Worm (Caenorhabditis elegans) whole organism, L4/young adult: Measurements from ENCODE around the gene ssna-1.

Experiments used
- W03F9.2 ChIP-seq: fragments of 150-350 bp; optimal IDR thresholded peaks from 2 replicates; lab custom pipeline; 2014; ENCODE audit warnings: missing biosample characterization, missing genetic modification characterization
- dao-5 ChIP-seq: sonication (generic microtip); optimal IDR thresholded peaks from 2 replicates; lab custom pipeline; 2016; ENCODE audit warnings: missing genotype, missing genetic modification characterization, moderate library complexity, missing compliant biosample characterization
- him-1 ChIP-seq: sonication (generic microtip); optimal IDR thresholded peaks from 2 replicates; lab custom pipeline; 2016; ENCODE audit warnings: missing genotype, missing genetic modification reagents, missing genetic modification characterization, missing compliant biosample characterization

DNA sequence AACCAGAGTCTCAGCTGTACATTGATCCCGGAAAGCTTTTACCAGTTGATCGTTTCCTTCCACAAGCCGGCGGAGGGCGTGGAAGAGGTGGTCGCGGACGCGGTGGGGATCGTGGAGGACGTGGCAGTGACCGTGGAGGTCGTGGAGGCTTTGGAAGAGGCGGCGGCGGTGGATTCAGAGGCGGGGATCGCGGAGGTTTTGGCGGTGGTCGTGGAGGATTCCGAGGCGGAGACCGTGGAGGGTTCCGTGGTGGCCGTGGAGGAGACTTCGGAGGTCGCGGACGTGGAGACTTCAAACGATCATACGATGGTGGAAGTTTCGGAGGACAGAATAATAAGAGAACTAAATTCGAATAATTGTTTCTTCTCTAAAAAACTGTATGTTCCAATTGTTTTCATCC is 38.7 kb downstream of the ssna-1 start:
- TF ChIP-seq him-1 (tag; lab: Kevin White, UChicago) (no peak), W03F9.2 (tag; lab: Kevin White, UChicago) (no peak), dao-5 (tag; lab: Kevin White, UChicago) (no peak)
